Fruit fly (Drosophila melanogaster): ENCODE measurements around the gene Sirt7.

Sirt7 gene

DNA sequence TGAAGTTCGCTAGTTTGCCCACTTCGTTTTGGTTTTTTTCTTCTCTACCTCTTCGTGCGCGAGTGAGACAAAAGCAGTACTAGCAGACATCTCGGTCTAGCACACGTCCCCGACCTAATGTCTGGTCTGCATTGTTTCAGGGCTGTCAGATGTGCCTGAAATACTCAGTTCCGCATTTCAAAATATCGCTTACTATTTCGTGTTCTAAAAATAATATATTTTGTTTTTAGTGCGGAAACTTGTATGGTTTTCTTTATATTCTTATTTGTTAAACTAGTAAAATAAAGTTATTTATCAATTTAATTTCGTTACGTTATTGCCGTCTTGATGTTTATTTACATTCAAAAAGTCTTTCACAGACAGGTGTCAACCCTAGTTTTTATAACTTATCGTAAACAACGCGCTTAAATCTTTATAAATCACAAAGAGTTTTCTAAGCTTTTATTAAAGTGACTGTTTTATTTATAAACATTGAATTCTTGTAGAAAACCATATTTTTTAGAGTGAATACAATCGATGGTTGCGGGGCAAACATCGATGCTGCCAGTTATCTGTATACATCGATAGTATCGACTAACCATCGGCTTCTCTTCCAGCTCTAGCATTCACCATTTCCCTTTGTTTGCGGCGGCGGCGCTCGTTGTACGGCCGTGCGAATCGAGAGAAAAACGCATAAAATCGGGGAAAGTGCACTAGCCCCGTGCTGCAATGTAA lies 7.6 kb downstream of the Sirt7 start (continued):
- no peak for TF ChIP-seq CG5245 (GFP tag; optimal IDR thresholded peaks at IDR 0.05)
- peak; percentile 73 for TF ChIP-seq CG18476 (GFP tag; optimal IDR thresholded peaks at IDR 0.05)
- no peak for TF ChIP-seq amos (GFP tag; IDR thresholded peaks at IDR 0.05; ENCODE audit: partially characterized antibody)
- peak; percentile 4 for TF ChIP-seq ems (GFP tag; optimal IDR thresholded peaks at IDR 0.05)
- peak; percentile 8 for TF ChIP-seq twi (tag; optimal IDR thresholded peaks at IDR 0.05)
- no peak for TF ChIP-seq dati (GFP tag; IDR thresholded peaks at IDR 0.05)
- TF ChIP-seq croc (GFP tag; conservative IDR thresholded peaks at IDR 0.05) = peak; percentile 44; the same call in 2 of the 3 replicates
- TF ChIP-seq E2f1 (GFP tag; IDR thresholded peaks at IDR 0.05) = no peak
- peak; percentile 32 for TF ChIP-seq CG6683 (GFP tag; optimal IDR thresholded peaks at IDR 0.05)
- peak; percentile 15 for TF ChIP-seq Mad (GFP tag; optimal IDR thresholded peaks at IDR 0.05)
- TF ChIP-seq onecut (GFP tag; IDR thresholded peaks at IDR 0.05) = no peak; the same call in 1 of the 2 replicates
- TF ChIP-seq btn (GFP tag; optimal IDR thresholded peaks at IDR 0.05) = peak; percentile 10
- TF ChIP-seq CG3995 (GFP tag; optimal IDR thresholded peaks at IDR 0.05) = no peak
- no peak for TF ChIP-seq otp (GFP tag; IDR thresholded peaks at IDR 0.05)
- peak; percentile 88 for TF ChIP-seq CG10543 (GFP tag; optimal IDR thresholded peaks at IDR 0.05)
- no peak for TF ChIP-seq CG10959 (GFP tag; IDR thresholded peaks at IDR 0.05)
- no peak for TF ChIP-seq h (optimal IDR thresholded peaks at IDR 0.05)
- peak; percentile 38 for TF ChIP-seq zen (tag; optimal IDR thresholded peaks at IDR 0.05)
- peak; percentile 73 for TF ChIP-seq Abd-B (GFP tag; optimal IDR thresholded peaks at IDR 0.05)
- TF ChIP-seq CG18619 (GFP tag; optimal IDR thresholded peaks at IDR 0.05) = peak; percentile 77
- TF ChIP-seq peb (GFP tag; IDR thresholded peaks at IDR 0.05) = no peak
- TF ChIP-seq CG1832 (GFP tag; optimal IDR thresholded peaks at IDR 0.05) = peak; percentile 87
- TF ChIP-seq bigmax (GFP tag; optimal IDR thresholded peaks at IDR 0.05) = no peak
- TF ChIP-seq ham (GFP tag; IDR thresholded peaks at IDR 0.05) = no peak
- TF ChIP-seq z (GFP tag; IDR thresholded peaks at IDR 0.05) = no peak
- peak; percentile 64 for TF ChIP-seq odd (GFP tag; optimal IDR thresholded peaks at IDR 0.05)
- TF ChIP-seq sqz (GFP tag; optimal IDR thresholded peaks at IDR 0.05) = peak; percentile 41
- TF ChIP-seq CrebB (tag; optimal IDR thresholded peaks at IDR 0.05) = no peak
- TF ChIP-seq CG7839 (tag; optimal IDR thresholded peaks at IDR 0.05) = peak; percentile 80
- peak; percentile 97 for TF ChIP-seq BEAF-32 (GFP tag; optimal IDR thresholded peaks at IDR 0.05)
- TF ChIP-seq CG33557 (GFP tag; optimal IDR thresholded peaks at IDR 0.05) = peak; percentile 52
- TF ChIP-seq dysf (GFP tag; IDR thresholded peaks at IDR 0.05) = no peak
- peak in 1 of 2 experiments; percentile 37 for TF ChIP-seq insv (GFP tag; optimal IDR thresholded peaks at IDR 0.05)
- peak; percentile 64 for TF ChIP-seq CG16815 (GFP tag; optimal IDR thresholded peaks at IDR 0.05)
- TF ChIP-seq chn (GFP tag; optimal IDR thresholded peaks at IDR 0.05) = peak; percentile 34
- TF ChIP-seq CG9437 (GFP tag; optimal IDR thresholded peaks at IDR 0.05) = peak; percentile 81
- TF ChIP-seq kah (GFP tag; optimal IDR thresholded peaks at IDR 0.05) = peak; percentile 25
- TF ChIP-seq Dp (GFP tag; optimal IDR thresholded peaks at IDR 0.05) = peak; percentile 18
- peak; percentile 95 for TF ChIP-seq sens (GFP tag)
- peak; percentile 74 for TF ChIP-seq CG12659 (GFP tag; optimal IDR thresholded peaks at IDR 0.05)
- TF ChIP-seq Dip2 (GFP tag; IDR thresholded peaks at IDR 0.05) = no peak
- peak; percentile 70 for TF ChIP-seq CG4328 (GFP tag; optimal IDR thresholded peaks at IDR 0.05)
- no peak for TF ChIP-seq Doc2 (GFP tag; IDR thresholded peaks at IDR 0.05)
- no peak for TF ChIP-seq CG11695 (GFP tag; IDR thresholded peaks at IDR 0.05)
- TF ChIP-seq chm (GFP tag; IDR thresholded peaks at IDR 0.05) = no peak
- peak; percentile 13 for TF ChIP-seq CG30431 (GFP tag; optimal IDR thresholded peaks at IDR 0.05)
- peak; percentile 31 for TF ChIP-seq Usf (GFP tag; optimal IDR thresholded peaks at IDR 0.05)
- peak; percentile 77 for TF ChIP-seq CG15696 (tag; optimal IDR thresholded peaks at IDR 0.05)
- TF ChIP-seq CG7928 (GFP tag; optimal IDR thresholded peaks at IDR 0.05) = peak; percentile 64
- peak; percentile 46 for TF ChIP-seq Dip3 (GFP tag; optimal IDR thresholded peaks at IDR 0.05)
- peak; percentile 33 for TF ChIP-seq Myb (GFP tag; optimal IDR thresholded peaks at IDR 0.05)

All from whole organism, embryonic.